Fruit fly (Drosophila melanogaster) whole organism: Measurements from ENCODE around the gene CkIIalpha-i3.

ENCODE experiments used
- CG8478 ChIP-seq: fragments of >200 bp; optimal IDR thresholded peaks from 2 replicates; lab custom pipeline; 2018; ENCODE audit warnings: inconsistent platforms
- pan ChIP-seq: fragments of >200 bp; optimal IDR thresholded peaks from 2 replicates; lab custom pipeline; 2017

dm6 chr3L:704661-705543, 5.5 kb downstream of the CkIIalpha-i3 start:
- TF ChIP-seq CG8478 (lab: Kevin White, UChicago) (no peak), pan (lab: Kevin White, UChicago) (no peak)
